Worm (Caenorhabditis elegans): ENCODE data around the gene D1025.1.

ce11 chrX:14563818-14564217 lies 43.3 kb downstream of the D1025.1 start:
- TF ChIP-seq nhr-25 (tag; optimal IDR thresholded peaks at IDR 0.05) (no peak), snpc-4 (tag; optimal IDR thresholded peaks at IDR 0.05) (no peak), unc-62 (GFP tag; optimal IDR thresholded peaks at IDR 0.05) (no peak), mab-5 (tag; optimal IDR thresholded peaks at IDR 0.05) (no peak)

Measured in whole organism, L2 larva.